Fruit fly (Drosophila melanogaster) whole organism: ENCODE data around the gene CtsK1.
A peak's percentile ranks its signal among the peaks of the same experiment; 100 is the strongest.

Experiments used
- CG8478 ChIP-seq: fragments of >200 bp; optimal IDR thresholded peaks from 2 replicates; lab custom pipeline; 2018; ENCODE audit warnings: inconsistent platforms
- Dll ChIP-seq: fragments of >200 bp; optimal IDR thresholded peaks from 2 replicates; lab custom pipeline; 2017
- EcR ChIP-seq, 2 experiments: fragments of >200 bp; optimal IDR thresholded peaks; 2 replicates each; lab custom pipeline; 2017; ENCODE audit warnings: missing biosample characterization in 2 of 2, missing genetic modification characterization in 2 of 2, missing genetic modification reagents in 2 of 2
- pan ChIP-seq: fragments of >200 bp; optimal IDR thresholded peaks from 2 replicates; lab custom pipeline; 2017
- psq ChIP-seq: fragments of >200 bp; optimal IDR thresholded peaks from 2 replicates; lab custom pipeline; 2017
- usp ChIP-seq: fragments of >200 bp; optimal IDR thresholded peaks from 2 replicates; lab custom pipeline; 2017; ENCODE audit warnings: missing biosample characterization, missing genetic modification characterization, mixed read lengths

Gene CtsK1

dm6 chr3L:14036867-14037313, 42.9 kb downstream of the CtsK1 start, which contains the start of gene Hsp110:
Gene Hsp110 (plus strand): TSS chr3L:14037019.
- TF ChIP-seq CG8478 (no peak), usp (GFP tag; lab: Kevin White, UChicago) (no peak), pan (lab: Kevin White, UChicago) (no peak), Dll (lab: Kevin White, UChicago) (no peak), EcR (GFP tag; optimal IDR thresholded peaks at IDR 0.05; lab: Kevin White, UChicago) (no peak), psq (lab: Kevin White, UChicago) (no peak)

dm6 chr3L:14037655-14038644, 43.9 kb downstream of the CtsK1 start:
- TF ChIP-seq Dll (lab: Kevin White, UChicago) (peak; percentile 71), usp (GFP tag; lab: Kevin White, UChicago) (no peak), pan (lab: Kevin White, UChicago) (no peak), EcR (GFP tag; optimal IDR thresholded peaks at IDR 0.05; lab: Kevin White, UChicago) (no peak), psq (lab: Kevin White, UChicago) (no peak)
